Worm (Caenorhabditis elegans) whole organism, young adult: ENCODE data around the gene egl-4.

ENCODE experiments used
- F23B12.7 ChIP-seq: sonication (generic microtip); optimal IDR thresholded peaks from 2 replicates; lab custom pipeline; 2017; ENCODE audit warnings: missing genetic modification characterization, mild to moderate bottlenecking, missing compliant biosample characterization, antibody characterized with exemption, moderate library complexity; ENCODE audit not compliant: insufficient read depth
- akir-1 ChIP-seq: fragments of 200-800 bp; sonication (Bioruptor generic); optimal IDR thresholded peaks from 2 replicates; lab custom pipeline; 2018; ENCODE audit warnings: mild to moderate bottlenecking, missing genetic modification characterization, moderate library complexity, missing compliant biosample characterization
- ama-1 ChIP-seq, 3 experiments: fragments of 150-350 bp in 1 of 3; sonication (generic microtip) in 2 of 3; optimal IDR thresholded peaks; 2 replicates each; lab custom pipeline; 2014 to 2018; ENCODE audit warnings: missing biosample characterization in 2 of 3, missing genetic modification characterization in 2 of 3, missing genetic modification reagents in 2 of 3
- atf-7 ChIP-seq: sonication (generic microtip); optimal IDR thresholded peaks from 2 replicates; lab custom pipeline; 2017; ENCODE audit warnings: mild to moderate bottlenecking, missing genetic modification characterization, missing compliant biosample characterization
- ekl-4 ChIP-seq: fragments of 200-800 bp; sonication (Bioruptor generic); IDR thresholded peaks from 2 replicates; pipeline ENCODE4 v1.3.6; 2022; ENCODE audit warnings: missing genetic modification reagents, missing genetic modification characterization, missing compliant biosample characterization
- hrde-1 ChIP-seq: sonication (generic microtip); optimal IDR thresholded peaks from 2 replicates; lab custom pipeline; 2016; ENCODE audit warnings: missing genetic modification characterization, mild to moderate bottlenecking, missing compliant biosample characterization, moderate library complexity, missing genotype, missing genetic modification reagents, borderline replicate concordance
- rec-8 ChIP-seq, 2 experiments: sonication (generic microtip); optimal IDR thresholded peaks; 2 replicates each; lab custom pipeline; 2016; ENCODE audit warnings: mild to moderate bottlenecking in 2 of 2, missing genetic modification characterization in 2 of 2, missing genetic modification reagents in 2 of 2, missing genotype in 2 of 2, missing biosample characterization in 1 of 2, missing compliant biosample characterization in 1 of 2, moderate library complexity in 1 of 2
- repo-1 ChIP-seq: sonication (generic microtip); optimal IDR thresholded peaks from 2 replicates; lab custom pipeline; 2017; ENCODE audit warnings: mild to moderate bottlenecking, missing genetic modification characterization, missing compliant biosample characterization
- rpc-1 ChIP-seq, 2 experiments: fragments of 150-350 bp in 1 of 2; sonication (generic microtip) in 1 of 2; optimal IDR thresholded peaks; 2 replicates each; lab custom pipeline; 2014 to 2018; ENCODE audit warnings: missing biosample characterization in 1 of 2, missing genetic modification characterization in 1 of 2, missing genetic modification reagents in 1 of 2, missing genotype in 1 of 2
- unc-130 ChIP-seq: sonication (generic microtip); optimal IDR thresholded peaks from 2 replicates; lab custom pipeline; 2016; ENCODE audit warnings: missing genetic modification reagents, missing genetic modification characterization, missing compliant biosample characterization
- zim-3 ChIP-seq: sonication (generic microtip); optimal IDR thresholded peaks from 2 replicates; lab custom pipeline; 2017; ENCODE audit warnings: mild to moderate bottlenecking, missing genetic modification characterization, moderate library complexity, missing compliant biosample characterization

DNA sequence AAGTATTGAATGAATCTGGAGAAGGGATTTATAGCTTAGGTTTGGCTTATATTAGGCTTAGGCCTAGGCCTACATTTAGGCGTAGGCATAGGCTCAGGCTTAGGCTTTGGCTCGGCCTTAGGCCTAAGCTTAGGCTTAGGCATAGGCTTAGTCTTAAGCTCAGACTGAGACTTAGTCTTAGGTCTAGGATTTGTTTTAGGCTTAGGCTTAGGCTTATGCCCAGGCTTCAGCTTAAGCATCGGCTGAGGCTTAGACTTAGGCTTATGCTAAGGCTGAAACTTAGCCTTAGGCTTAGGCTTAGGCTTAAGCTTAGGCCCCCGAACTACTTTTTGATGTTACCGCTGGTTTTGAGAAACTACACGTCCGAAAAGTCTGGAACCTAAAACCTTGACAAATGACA, 72.6 kb downstream of the egl-4 start:
- TF ChIP-seq ama-1 (optimal IDR thresholded peaks at IDR 0.05; lab: Kevin White, UChicago), result no peak
- no peak for TF ChIP-seq ama-1 (GFP tag; optimal IDR thresholded peaks at IDR 0.05; lab: Kevin White, UChicago)
- TF ChIP-seq rpc-1 (optimal IDR thresholded peaks at IDR 0.05; lab: Kevin White, UChicago), result no peak
- TF ChIP-seq rpc-1 (tag; optimal IDR thresholded peaks at IDR 0.05; lab: Kevin White, UChicago), result no peak
- no peak for TF ChIP-seq rec-8 (tag; optimal IDR thresholded peaks at IDR 0.05; lab: Kevin White, UChicago)
- TF ChIP-seq F23B12.7 (tag; lab: Kevin White, UChicago), result no peak
- TF ChIP-seq ekl-4, result no peak
- no peak for TF ChIP-seq hrde-1 (tag; lab: Kevin White, UChicago)
- no peak for TF ChIP-seq zim-3 (tag; lab: Kevin White, UChicago)
- TF ChIP-seq atf-7 (tag; lab: Kevin White, UChicago), result no peak
- TF ChIP-seq repo-1, result no peak
- TF ChIP-seq akir-1, result no peak
- TF ChIP-seq unc-130, result no peak
